Worm (Caenorhabditis elegans): Measurements from ENCODE around the gene clec-222.

DNA sequence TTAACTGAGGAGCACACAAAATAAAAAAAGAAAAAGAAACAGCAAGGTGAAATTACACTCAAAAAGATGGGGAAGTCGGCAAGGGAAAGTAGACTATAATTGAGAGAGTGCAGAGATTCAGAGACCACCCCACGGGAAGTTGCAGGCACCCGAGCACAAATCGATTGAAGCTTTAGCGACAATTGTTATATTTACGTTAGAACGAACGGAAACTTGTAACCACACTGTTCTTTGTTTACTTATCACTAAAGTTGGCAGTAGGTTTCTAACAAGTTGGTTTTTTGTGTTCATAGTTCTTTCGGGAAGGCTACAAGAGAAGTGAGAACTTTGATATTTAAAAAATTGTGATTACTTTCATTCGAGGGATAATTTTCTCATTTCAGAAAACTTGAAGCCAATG lies 50.6 kb downstream of the clec-222 start, which contains the start of gene F47G9.4:
- TF ChIP-seq rec-8 (tag; optimal IDR thresholded peaks at IDR 0.05) (no peak), dpl-1 (GFP tag; optimal IDR thresholded peaks at IDR 0.05) (no peak), pha-4 (tag; optimal IDR thresholded peaks at IDR 0.05) (no peak), Y53G8AR.9 (GFP tag; conservative IDR thresholded peaks at IDR 0.05) (no peak), lsl-1 (GFP tag; optimal IDR thresholded peaks at IDR 0.05) (no peak), mxl-1 (tag; optimal IDR thresholded peaks at IDR 0.05) (no peak), rpc-1 (optimal IDR thresholded peaks at IDR 0.05) (no peak), rpc-1 (tag; optimal IDR thresholded peaks at IDR 0.05) (no peak), ets-4 (GFP tag; optimal IDR thresholded peaks at IDR 0.05) (no peak), hmg-1.2 (GFP tag; IDR thresholded peaks at IDR 0.05) (no peak)

Measured in whole organism, young adult.